Fruit fly (Drosophila melanogaster): ENCODE measurements around the gene OdsH.
A peak's percentile ranks its signal among the peaks of the same experiment; 100 is the strongest.

The OdsH gene

DNA sequence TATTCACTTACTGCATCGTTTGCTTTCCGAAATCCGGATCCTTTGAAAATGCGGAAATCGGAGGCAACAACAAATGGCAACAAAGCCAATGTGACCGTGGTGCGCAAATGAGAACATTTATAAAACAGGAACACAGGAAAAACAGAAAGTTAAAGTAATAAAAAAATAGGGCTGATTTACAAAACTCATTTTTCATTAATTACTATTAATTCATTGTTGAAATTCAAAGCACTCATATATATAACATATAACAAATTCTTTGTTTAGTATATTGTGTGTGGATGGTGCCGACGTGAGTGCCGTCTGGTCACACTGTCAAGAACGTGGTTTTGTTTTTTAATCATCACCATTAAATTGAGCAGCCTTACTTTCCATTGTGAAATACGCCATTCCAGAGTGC is 69.9 kb downstream of the OdsH start, which contains the start of the genes Arp8 and CG6769:
Gene Arp8, minus strand, starts transcription at position 90 of the 400 bp plus-strand sequence.
Gene CG6769, plus strand, starts transcription at position 292 of the 400 bp plus-strand sequence.
- no peak for TF ChIP-seq sv (GFP tag; optimal IDR thresholded peaks at IDR 0.05)
- TF ChIP-seq dl (GFP tag; optimal IDR thresholded peaks at IDR 0.05; ENCODE audit: insufficient read depth in 1 of 2, partially characterized antibody in 2 of 2), result no peak
- no peak for TF ChIP-seq GATAd (GFP tag; optimal IDR thresholded peaks at IDR 0.05)
- TF ChIP-seq jim (GFP tag; optimal IDR thresholded peaks at IDR 0.05), result no peak
- no peak for TF ChIP-seq Rel (GFP tag; optimal IDR thresholded peaks at IDR 0.05)
- peak; percentile 25 for TF ChIP-seq Rel (tag; optimal IDR thresholded peaks at IDR 0.05)
- no peak for TF ChIP-seq Dfd (GFP tag; optimal IDR thresholded peaks at IDR 0.05)
- TF ChIP-seq N (GFP tag; optimal IDR thresholded peaks at IDR 0.05), result no peak
- TF ChIP-seq CrebA (GFP tag; optimal IDR thresholded peaks at IDR 0.05; ENCODE audit: borderline replicate concordance), result no peak
- TF ChIP-seq psq (GFP tag; optimal IDR thresholded peaks at IDR 0.05), result no peak
- TF ChIP-seq Myc (optimal IDR thresholded peaks at IDR 0.05), result peak; percentile 0
- no peak for TF ChIP-seq Jra (GFP tag; optimal IDR thresholded peaks at IDR 0.05)
- peak; percentile 48 for TF ChIP-seq h (GFP tag; optimal IDR thresholded peaks at IDR 0.05)
- TF ChIP-seq Sp1 (GFP tag; optimal IDR thresholded peaks at IDR 0.05), result peak; percentile 34
- no peak for TF ChIP-seq Mio (GFP tag; optimal IDR thresholded peaks at IDR 0.05)
- peak in 1 of 2 experiments; percentile 39 for TF ChIP-seq foxo (GFP tag; optimal IDR thresholded peaks at IDR 0.05)
- no peak for TF ChIP-seq tai (GFP tag; optimal IDR thresholded peaks at IDR 0.05)
- no peak for TF ChIP-seq Dif (GFP tag; optimal IDR thresholded peaks at IDR 0.05; ENCODE audit: partially characterized antibody)
- no peak for TF ChIP-seq Vsx2 (GFP tag; optimal IDR thresholded peaks at IDR 0.05; ENCODE audit: partially characterized antibody)
- TF ChIP-seq Hnf4 (GFP tag; optimal IDR thresholded peaks at IDR 0.05), result peak; percentile 28
- TF ChIP-seq lola (GFP tag; optimal IDR thresholded peaks at IDR 0.05), result no peak
- TF ChIP-seq pan (optimal IDR thresholded peaks at IDR 0.05), result no peak
- TF ChIP-seq ey (GFP tag; optimal IDR thresholded peaks at IDR 0.05), result peak; percentile 27
- TF ChIP-seq Abd-B (GFP tag; optimal IDR thresholded peaks at IDR 0.05), result no peak
- TF ChIP-seq usp (GFP tag; optimal IDR thresholded peaks at IDR 0.05), result no peak
- TF ChIP-seq sage (GFP tag; optimal IDR thresholded peaks at IDR 0.05), result no peak
- peak; percentile 15 for TF ChIP-seq woc (GFP tag; optimal IDR thresholded peaks at IDR 0.05)
- peak; percentile 32 for TF ChIP-seq rgr (GFP tag; optimal IDR thresholded peaks at IDR 0.05)
- TF ChIP-seq dmrt93B (GFP tag; optimal IDR thresholded peaks at IDR 0.05), result no peak
- peak; percentile 10 for TF ChIP-seq fru (GFP tag; optimal IDR thresholded peaks at IDR 0.05)
- TF ChIP-seq CG9705 (GFP tag; optimal IDR thresholded peaks at IDR 0.05), result no peak
- TF ChIP-seq OdsH (GFP tag; optimal IDR thresholded peaks at IDR 0.05), result peak; percentile 15
- no peak for TF ChIP-seq brk (GFP tag; optimal IDR thresholded peaks at IDR 0.05)
- TF ChIP-seq HLH106 (tag; optimal IDR thresholded peaks at IDR 0.05), result peak; percentile 48
- TF ChIP-seq Hr78 (GFP tag; optimal IDR thresholded peaks at IDR 0.05), result no peak
- TF ChIP-seq dsf (GFP tag; optimal IDR thresholded peaks at IDR 0.05; ENCODE audit: borderline replicate concordance), result no peak
- no peak for TF ChIP-seq CG32264 (GFP tag; optimal IDR thresholded peaks at IDR 0.05)
- no peak for TF ChIP-seq br (GFP tag; optimal IDR thresholded peaks at IDR 0.05)
- TF ChIP-seq Hr83 (GFP tag; optimal IDR thresholded peaks at IDR 0.05; ENCODE audit: poor library complexity, severe bottlenecking), result no peak

Measured in whole organism, wandering third instar larva.